Worm (Caenorhabditis elegans) whole organism, young adult: ENCODE measurements around the gene Y22D7AR.14.
A peak's percentile ranks its signal among the peaks of the same experiment; 100 is the strongest.
"Not testable (repeated sequence)": the region's sequence is repeated elsewhere in the genome, so short reads cannot be mapped to it uniquely, and the experiment has no call there.

Source experiments
- D2030.7 ChIP-seq: fragments of 200-800 bp; sonication (Bioruptor generic); IDR thresholded peaks from 2 replicates; pipeline ENCODE4 v1.3.6; 2022; ENCODE audit warnings: missing genetic modification reagents, missing genetic modification characterization, missing compliant biosample characterization
- F22D6.2 ChIP-seq: sonication (generic microtip); optimal IDR thresholded peaks from 2 replicates; lab custom pipeline; 2016; ENCODE audit warnings: mild to moderate bottlenecking, missing genetic modification characterization, missing compliant biosample characterization
- F33H1.4 ChIP-seq: fragments of 200-800 bp; sonication (Bioruptor generic); IDR thresholded peaks from 2 replicates; pipeline ENCODE4 v1.3.6; 2022; ENCODE audit warnings: missing genetic modification reagents, missing genetic modification characterization, missing compliant biosample characterization
- F55B11.4 ChIP-seq: sonication (generic microtip); optimal IDR thresholded peaks from 2 replicates; lab custom pipeline; 2016; ENCODE audit warnings: missing compliant biosample characterization, missing genetic modification characterization, borderline replicate concordance; ENCODE audit not compliant: insufficient read depth
- Y79H2A.3 ChIP-seq: fragments of 200-800 bp; sonication (Bioruptor generic); conservative IDR thresholded peaks from 2 replicates; pipeline ENCODE4 v1.3.6; 2022; ENCODE audit warnings: missing genetic modification reagents, missing genetic modification characterization, missing compliant biosample characterization
- Y95B8A.8 ChIP-seq: fragments of 200-800 bp; sonication (Bioruptor generic); IDR thresholded peaks from 2 replicates; pipeline ENCODE4 v1.3.6; 2022; ENCODE audit warnings: missing genetic modification reagents, missing genetic modification characterization, missing compliant biosample characterization
- aptf-3 ChIP-seq: fragments of 200-800 bp; sonication (Bioruptor generic); IDR thresholded peaks from 2 replicates; pipeline ENCODE4 v1.3.6; 2022; ENCODE audit warnings: missing genetic modification characterization, missing compliant biosample characterization
- atf-7 ChIP-seq: sonication (generic microtip); optimal IDR thresholded peaks from 2 replicates; lab custom pipeline; 2017; ENCODE audit warnings: mild to moderate bottlenecking, missing genetic modification characterization, missing compliant biosample characterization
- bed-1 ChIP-seq: fragments of 200-800 bp; sonication (Bioruptor generic); IDR thresholded peaks from 2 replicates; pipeline ENCODE4 v1.3.6; 2022; ENCODE audit warnings: missing genetic modification reagents, missing genetic modification characterization, missing compliant biosample characterization
- ceh-100 ChIP-seq: fragments of 200-800 bp; sonication (Bioruptor generic); IDR thresholded peaks from 2 replicates; pipeline ENCODE4 v1.3.6; 2022; ENCODE audit warnings: missing genetic modification reagents, missing genetic modification characterization, missing compliant biosample characterization
- ceh-91 ChIP-seq: fragments of 200-800 bp; sonication (Bioruptor generic); IDR thresholded peaks from 2 replicates; pipeline ENCODE4 v1.3.6; 2022; ENCODE audit warnings: missing genetic modification reagents, missing genetic modification characterization, missing compliant biosample characterization
- dox-1 ChIP-seq: fragments of 200-800 bp; sonication (Bioruptor generic); IDR thresholded peaks from 2 replicates; pipeline ENCODE4 v1.3.6; 2022; ENCODE audit warnings: missing genetic modification reagents, missing genetic modification characterization, missing compliant biosample characterization
- egl-44 ChIP-seq: fragments of 200-800 bp; sonication (Bioruptor generic); IDR thresholded peaks from 2 replicates; pipeline ENCODE4 v1.3.6; 2022; ENCODE audit warnings: missing genetic modification reagents, missing genetic modification characterization, missing compliant biosample characterization
- egrh-3 ChIP-seq: fragments of 200-800 bp; sonication (Bioruptor generic); IDR thresholded peaks from 2 replicates; pipeline ENCODE4 v1.3.6; 2022; ENCODE audit warnings: missing genetic modification reagents, missing genetic modification characterization, missing compliant biosample characterization
- ekl-4 ChIP-seq: fragments of 200-800 bp; sonication (Bioruptor generic); IDR thresholded peaks from 2 replicates; pipeline ENCODE4 v1.3.6; 2022; ENCODE audit warnings: missing genetic modification reagents, missing genetic modification characterization, missing compliant biosample characterization
- hlh-26 ChIP-seq: fragments of 200-800 bp; sonication (Bioruptor generic); conservative IDR thresholded peaks from 2 replicates; pipeline ENCODE4 v1.3.6; 2022; ENCODE audit warnings: missing genetic modification reagents, missing genetic modification characterization, missing compliant biosample characterization
- hsf-1 ChIP-seq: fragments of 200-800 bp; sonication (Bioruptor generic); IDR thresholded peaks from 2 replicates; pipeline ENCODE4 v1.3.6; 2022; ENCODE audit warnings: missing genetic modification reagents, missing genetic modification characterization, missing compliant biosample characterization
- let-526 ChIP-seq: fragments of 200-800 bp; sonication (Bioruptor generic); IDR thresholded peaks from 2 replicates; pipeline ENCODE4 v1.3.6; 2022; ENCODE audit warnings: missing genetic modification reagents, missing genetic modification characterization, missing compliant biosample characterization
- lin-26 ChIP-seq: fragments of 200-800 bp; sonication (Bioruptor generic); IDR thresholded peaks from 2 replicates; pipeline ENCODE4 v1.3.6; 2022; ENCODE audit warnings: missing genetic modification reagents, missing genetic modification characterization, missing compliant biosample characterization
- madf-3 ChIP-seq: fragments of 200-800 bp; sonication (Bioruptor generic); IDR thresholded peaks from 2 replicates; pipeline ENCODE4 v1.3.6; 2022; ENCODE audit warnings: missing genetic modification reagents, missing genetic modification characterization, missing compliant biosample characterization
- madf-6 ChIP-seq: fragments of 200-800 bp; sonication (Bioruptor generic); IDR thresholded peaks from 2 replicates; pipeline ENCODE4 v1.3.6; 2022; ENCODE audit warnings: missing genetic modification reagents, missing genetic modification characterization, missing compliant biosample characterization
- mcd-1 ChIP-seq: fragments of 200-800 bp; sonication (Bioruptor generic); IDR thresholded peaks from 2 replicates; pipeline ENCODE4 v1.3.6; 2022; ENCODE audit warnings: missing genetic modification reagents, missing genetic modification characterization, missing compliant biosample characterization
- mel-28 ChIP-seq: sonication (generic microtip); optimal IDR thresholded peaks from 2 replicates; lab custom pipeline; 2016; ENCODE audit warnings: borderline replicate concordance, mild to moderate bottlenecking, missing genetic modification characterization, missing compliant biosample characterization
- mxl-1 ChIP-seq: sonication (generic microtip); optimal IDR thresholded peaks from 2 replicates; lab custom pipeline; 2016; ENCODE audit warnings: missing genetic modification characterization, missing compliant biosample characterization
- nfyb-1 ChIP-seq: fragments of 200-800 bp; sonication (Bioruptor generic); IDR thresholded peaks from 2 replicates; pipeline ENCODE4 v1.3.6; 2022; ENCODE audit warnings: missing genetic modification reagents, missing genetic modification characterization, missing compliant biosample characterization
- nhr-80 ChIP-seq: sonication (generic microtip); optimal IDR thresholded peaks from 2 replicates; lab custom pipeline; 2016; ENCODE audit warnings: missing genetic modification characterization, missing compliant biosample characterization
- nhr-90 ChIP-seq: sonication (generic microtip); optimal IDR thresholded peaks from 2 replicates; lab custom pipeline; 2016; ENCODE audit warnings: missing genotype, mild to moderate bottlenecking, missing genetic modification characterization, missing compliant biosample characterization
- pbrm-1 ChIP-seq: fragments of 200-800 bp; sonication (Bioruptor generic); IDR thresholded peaks from 2 replicates; pipeline ENCODE4 v1.3.6; 2022; ENCODE audit warnings: missing genetic modification reagents, missing genetic modification characterization, missing compliant biosample characterization
- rpc-1 ChIP-seq, 2 experiments: fragments of 150-350 bp in 1 of 2; sonication (generic microtip) in 1 of 2; optimal IDR thresholded peaks; 2 replicates each; lab custom pipeline; 2014 to 2018; ENCODE audit warnings: missing biosample characterization in 1 of 2, missing genetic modification characterization in 1 of 2, missing genetic modification reagents in 1 of 2, missing genotype in 1 of 2
- snpc-1.1 ChIP-seq: sonication (generic microtip); optimal IDR thresholded peaks from 2 replicates; lab custom pipeline; 2017; ENCODE audit warnings: missing genetic modification characterization, mild to moderate bottlenecking, missing compliant biosample characterization, antibody characterized with exemption, moderate library complexity, missing genotype, missing genetic modification reagents; ENCODE audit not compliant: insufficient read depth
- ztf-25 ChIP-seq: fragments of 200-800 bp; sonication (Bioruptor generic); IDR thresholded peaks from 2 replicates; pipeline ENCODE4 v1.3.6; 2022; ENCODE audit warnings: missing genetic modification reagents, missing genetic modification characterization, missing compliant biosample characterization

Y22D7AR.14 gene

DNA sequence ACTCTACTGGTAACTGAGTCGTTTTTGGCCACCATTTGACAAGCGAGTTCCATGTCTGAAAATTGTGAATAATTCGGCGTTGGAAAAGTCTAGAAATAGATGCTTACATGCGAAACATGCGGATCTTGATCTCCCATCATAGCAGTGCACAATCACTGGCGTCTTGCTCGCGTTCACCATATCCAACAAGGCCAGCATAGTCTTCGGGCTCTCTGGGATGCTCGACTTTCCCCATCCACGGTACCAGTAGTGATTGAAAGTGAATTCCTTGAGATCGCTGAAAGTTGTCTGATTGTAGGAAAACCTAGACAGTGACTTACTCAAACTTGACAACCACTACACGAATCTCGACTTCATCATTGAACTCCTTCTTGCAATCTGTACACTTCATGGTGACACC, 27.9 kb upstream of the Y22D7AR.14 start:
- no peak for TF ChIP-seq mel-28 (tag; lab: Kevin White, UChicago)
- no peak for TF ChIP-seq nhr-90 (tag; lab: Kevin White, UChicago)
- no peak for TF ChIP-seq F22D6.2 (tag; lab: Kevin White, UChicago)

DNA sequence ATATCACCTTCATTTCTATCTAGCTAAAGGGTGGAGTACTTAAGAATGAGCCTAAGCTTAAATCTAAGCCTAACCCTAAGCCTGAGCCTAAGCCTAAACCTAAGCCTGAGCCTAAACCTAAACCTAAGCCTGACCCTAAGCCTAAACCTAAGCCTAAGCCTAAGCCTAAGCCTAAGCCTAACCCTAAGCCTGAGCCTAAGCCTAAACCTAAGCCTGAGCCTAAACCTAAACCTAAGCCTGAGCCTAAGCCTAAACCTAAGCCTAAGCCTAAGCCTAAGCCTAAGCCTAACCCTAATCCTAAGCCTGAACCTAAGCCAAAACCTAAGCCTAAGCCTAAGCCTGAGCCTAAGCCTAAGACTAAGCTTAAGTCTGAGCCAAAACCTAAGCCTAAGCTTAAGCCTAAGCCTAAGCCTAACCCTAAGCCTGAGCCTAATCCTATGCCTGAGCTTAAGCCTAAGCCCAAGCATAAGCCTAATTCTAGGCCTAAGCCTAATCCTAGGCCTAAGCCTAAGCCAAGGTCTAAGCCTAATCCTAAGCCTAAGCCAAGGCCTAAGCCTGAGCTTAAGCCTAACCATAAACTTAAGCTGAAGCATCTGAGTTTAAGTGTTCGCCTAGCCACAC, 24.3 kb upstream of the Y22D7AR.14 start:
- TF ChIP-seq egrh-3 (GFP tag; lab: Robert Waterston, UW) = 0 out of 2 replicates have a peak, but pooled peaks have one; percentile 15
- 0 out of 2 replicates have a peak, but pooled peaks have one; percentile 29 for TF ChIP-seq dox-1 (GFP tag; lab: Robert Waterston, UW)
- no peak for TF ChIP-seq F55B11.4
- TF ChIP-seq let-526 (GFP tag; lab: Robert Waterston, UW) = no peak

DNA sequence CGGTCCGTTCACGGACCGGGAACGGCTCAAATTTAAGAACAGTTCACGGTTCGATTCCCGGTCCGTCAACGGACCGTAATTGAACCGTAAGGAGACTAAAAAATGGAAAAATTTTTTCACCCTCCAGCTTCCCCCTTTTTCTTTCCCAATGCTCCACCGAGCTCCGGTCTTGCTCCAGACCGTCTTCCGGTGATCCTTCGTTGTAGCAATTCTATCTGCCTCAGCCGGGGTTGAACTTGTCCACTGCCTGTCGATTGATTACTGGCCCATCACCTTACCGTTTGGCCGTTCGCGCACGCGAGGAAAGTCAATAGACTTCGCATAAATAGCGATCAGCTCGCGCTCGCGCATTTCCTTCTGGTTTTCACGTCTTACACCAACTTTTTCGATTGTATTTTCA, 17.4 kb upstream of the Y22D7AR.14 start:
- not testable (repeated sequence) for TF ChIP-seq rpc-1 (optimal IDR thresholded peaks at IDR 0.05; lab: Kevin White, UChicago)
- TF ChIP-seq rpc-1 (tag; optimal IDR thresholded peaks at IDR 0.05; lab: Kevin White, UChicago) (peak; percentile 6), nfyb-1 (GFP tag; lab: Robert Waterston, UW) (peak; percentile 68), aptf-3 (GFP tag; lab: Robert Waterston, UW) (peak; percentile 72; the same call in 1 of the 2 replicates), ekl-4 (GFP tag; lab: Robert Waterston, UW) (0 out of 2 replicates have a peak, but pooled peaks have one; percentile 44), lin-26 (GFP tag; lab: Robert Waterston, UW) (peak; percentile 93), bed-1 (0 out of 2 replicates have a peak, but pooled peaks have one; percentile 3), madf-3 (0 out of 2 replicates have a peak, but pooled peaks have one; percentile 72), mcd-1 (peak; percentile 59), hsf-1 (GFP tag; lab: Robert Waterston, UW) (peak; percentile 43; the same call in 1 of the 2 replicates), F33H1.4 (GFP tag; lab: Robert Waterston, UW) (0 out of 2 replicates have a peak, but pooled peaks have one; percentile 13), D2030.7 (GFP tag; lab: Robert Waterston, UW) (peak; percentile 70), ceh-91 (0 out of 2 replicates have a peak, but pooled peaks have one; percentile 22), ceh-100 (GFP tag; lab: Robert Waterston, UW) (peak; percentile 14; the same call in 1 of the 2 replicates), ztf-25 (0 out of 2 replicates have a peak, but pooled peaks have one; percentile 33), dox-1 (GFP tag; lab: Robert Waterston, UW) (0 out of 2 replicates have a peak, but pooled peaks have one; percentile 49), egl-44 (peak; percentile 85), Y95B8A.8 (0 out of 2 replicates have a peak, but pooled peaks have one; percentile 62), pbrm-1 (GFP tag; lab: Robert Waterston, UW) (0 out of 2 replicates have a peak, but pooled peaks have one; percentile 37), madf-6 (GFP tag; lab: Robert Waterston, UW) (peak; percentile 56)

DNA sequence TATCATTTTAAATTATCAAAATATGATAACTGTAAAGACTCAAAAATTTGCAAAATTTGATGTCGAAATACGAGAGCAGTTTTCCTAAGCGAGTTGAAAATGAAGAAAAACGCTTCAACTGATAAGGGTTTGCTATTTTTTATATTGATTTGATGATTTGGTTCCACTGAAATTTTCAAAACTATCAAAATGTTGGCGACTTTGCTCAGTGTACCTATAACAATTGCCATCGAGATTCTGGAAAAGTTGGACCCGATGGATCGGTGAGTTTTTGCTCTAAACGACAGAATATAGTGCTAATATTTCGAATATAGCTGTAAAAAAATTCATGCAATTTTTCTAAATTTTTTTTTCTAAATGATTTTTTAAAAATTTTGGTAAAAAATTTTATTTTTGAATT, 16.0 kb upstream of the Y22D7AR.14 start, which contains the start of the genes fbxa-13 and Y22D7AR.2:
Gene fbxa-13 (minus strand): TSS at position 101 of the 400 bp plus-strand sequence.
Gene Y22D7AR.2 (plus strand): TSS at position 148 of the 400 bp plus-strand sequence.
- no peak for TF ChIP-seq hlh-26 (GFP tag; lab: Robert Waterston, UW)
- TF ChIP-seq mxl-1 (tag; lab: Kevin White, UChicago) = no peak
- TF ChIP-seq nhr-80 = no peak
- TF ChIP-seq snpc-1.1 (tag; lab: Kevin White, UChicago) = no peak
- TF ChIP-seq atf-7 (tag; lab: Kevin White, UChicago) = no peak
- TF ChIP-seq Y79H2A.3 (GFP tag; lab: Robert Waterston, UW) = no peak
